Fruit fly (Drosophila melanogaster) whole organism, embryonic: Measurements from ENCODE around the gene SmD2.

ENCODE experiments used
- Bgb ChIP-seq: fragments of 200-800 bp; sonication (Bioruptor generic); IDR thresholded peaks from 2 replicates; pipeline ENCODE4 v1.3.6; 2022; ENCODE audit warnings: missing biosample characterization, missing genetic modification characterization; ENCODE audit not compliant: partially characterized antibody
- CG12104 ChIP-seq: fragments of 200-800 bp; sonication (Bioruptor generic); optimal IDR thresholded peaks from 3 replicates; lab custom pipeline; 2016; ENCODE audit warnings: missing biosample characterization, missing genetic modification characterization
- CG42726 ChIP-seq: fragments of 200-800 bp; sonication (Bioruptor generic); IDR thresholded peaks from 2 replicates; pipeline ENCODE4 v1.3.6; 2022; ENCODE audit warnings: missing biosample characterization, missing genetic modification characterization; ENCODE audit not compliant: partially characterized antibody
- CG4282 ChIP-seq: fragments of 200-800 bp; sonication (Bioruptor generic); optimal IDR thresholded peaks from 2 replicates; lab custom pipeline; 2016; ENCODE audit warnings: missing biosample characterization, missing genetic modification characterization
- Dp ChIP-seq: fragments of 200-800 bp; sonication (Bioruptor generic); optimal IDR thresholded peaks from 2 replicates; lab custom pipeline; 2018; ENCODE audit warnings: missing biosample characterization, mild to moderate bottlenecking, missing genetic modification characterization, moderate library complexity
- Lhr ChIP-seq: fragments of 200-800 bp; sonication (Bioruptor generic); optimal IDR thresholded peaks from 3 replicates; lab custom pipeline; 2017; ENCODE audit warnings: mild to moderate bottlenecking, missing biosample characterization, missing genetic modification reagents, missing genetic modification characterization
- MBD-R2 ChIP-seq: fragments of 200-800 bp; sonication (Bioruptor generic); IDR thresholded peaks from 2 replicates; pipeline ENCODE4 v1.3.6; 2022; ENCODE audit warnings: missing biosample characterization, missing genetic modification characterization
- Max ChIP-seq: fragments of 200-800 bp; sonication (Bioruptor generic); optimal IDR thresholded peaks from 2 replicates; lab custom pipeline; 2016; ENCODE audit warnings: missing biosample characterization, mild to moderate bottlenecking, missing genetic modification characterization
- en ChIP-seq: fragments of 200-800 bp; sonication (Bioruptor generic); optimal IDR thresholded peaks from 2 replicates; lab custom pipeline; 2016; ENCODE audit warnings: missing biosample characterization, missing genetic modification characterization
- fu2 ChIP-seq: fragments of 200-800 bp; sonication (Bioruptor generic); optimal IDR thresholded peaks from 2 replicates; lab custom pipeline; 2016; ENCODE audit warnings: missing biosample characterization, missing genetic modification characterization
- seq ChIP-seq: fragments of 200-800 bp; sonication (Bioruptor generic); IDR thresholded peaks from 2 replicates; pipeline ENCODE4 v1.3.6; 2022; ENCODE audit warnings: missing biosample characterization, missing genetic modification characterization
- toy ChIP-seq: fragments of 200-800 bp; sonication (Bioruptor generic); IDR thresholded peaks from 2 replicates; pipeline ENCODE4 v1.3.6; 2022; ENCODE audit warnings: missing biosample characterization, missing genetic modification characterization
- ttk ChIP-seq: fragments of 200-800 bp; sonication (Bioruptor generic); IDR thresholded peaks from 2 replicates; pipeline ENCODE4 v2.1.2; 2022; ENCODE audit warnings: missing biosample characterization, missing genetic modification characterization

dm6 chr3R:6329774-6330298 lies 15.9 kb downstream of the SmD2 start, which contains the start of gene Osi18:
- no peak for TF ChIP-seq CG4282
- no peak for TF ChIP-seq Max
- no peak for TF ChIP-seq CG42726
- TF ChIP-seq CG12104 (GFP tag; lab: Kevin White, UChicago) = no peak
- TF ChIP-seq toy (GFP tag; lab: Robert Waterston, UW) = no peak
- TF ChIP-seq Lhr (GFP tag; lab: Kevin White, UChicago) = no peak
- no peak for TF ChIP-seq fu2
- TF ChIP-seq en = no peak
- no peak for TF ChIP-seq MBD-R2 (GFP tag; lab: Robert Waterston, UW)
- no peak for TF ChIP-seq Dp (GFP tag; lab: Kevin White, UChicago)
- no peak for TF ChIP-seq ttk
- TF ChIP-seq Bgb (GFP tag; lab: Robert Waterston, UW) = no peak
- TF ChIP-seq seq (GFP tag; lab: Robert Waterston, UW) = no peak
